Fruit fly (Drosophila melanogaster): ENCODE measurements around the gene CG34002.

DNA sequence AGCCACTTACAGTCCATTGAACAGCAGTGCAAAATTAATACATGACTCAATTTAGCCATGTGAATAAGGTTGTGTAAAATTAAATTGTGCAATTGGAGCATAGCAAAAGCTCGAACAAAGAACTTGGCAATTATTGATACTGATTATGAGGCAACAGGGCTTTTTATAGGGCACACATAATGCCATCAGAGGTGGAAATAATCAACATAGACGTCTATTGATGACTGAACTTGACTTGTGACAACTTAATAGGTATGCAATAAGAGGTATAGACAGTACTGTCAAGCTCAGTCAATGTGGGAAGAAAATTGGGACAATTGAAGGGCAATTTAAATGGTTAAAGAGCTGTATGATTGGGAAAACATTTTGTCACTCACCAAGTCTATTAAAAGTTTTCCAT lies 38.2 kb upstream of the CG34002 start, which contains the start of gene Ir75b:
- no peak for TF ChIP-seq CG3919 (GFP tag; optimal IDR thresholded peaks at IDR 0.05)
- TF ChIP-seq CG9139 (GFP tag; optimal IDR thresholded peaks at IDR 0.05): no peak

Data from whole organism, prepupa.